Fruit fly (Drosophila melanogaster): ENCODE measurements around the gene Tg.

DNA sequence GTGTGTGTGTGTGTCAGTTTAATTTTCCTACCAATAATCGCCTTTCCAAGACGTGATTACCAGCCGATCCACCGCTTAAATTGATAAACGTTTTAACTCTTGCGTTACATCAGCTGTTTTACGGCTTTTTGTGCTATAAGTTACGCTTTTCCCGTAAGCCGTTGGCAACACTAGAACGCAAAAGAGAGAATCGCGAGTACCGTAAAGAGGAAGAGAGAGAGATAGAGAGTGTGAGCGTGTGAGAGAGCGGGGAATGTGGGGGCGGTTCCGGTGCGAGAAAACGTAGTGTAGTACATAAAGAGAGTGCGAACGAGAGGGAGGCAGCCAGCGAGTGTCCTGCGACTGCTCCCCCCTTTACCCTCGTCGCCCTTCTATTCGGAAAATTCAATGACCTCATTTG lies 20.4 kb downstream of the Tg start:
- TF ChIP-seq CTCF (optimal IDR thresholded peaks at IDR 0.05) (no peak), CG8478 (optimal IDR thresholded peaks at IDR 0.05) (no peak)

All from S2 (cell line).